Worm (Caenorhabditis elegans) whole organism, young adult: ENCODE data around the gene F33H1.4.

Experiments used
- B0019.2 ChIP-seq: fragments of 200-800 bp; sonication (Bioruptor generic); conservative IDR thresholded peaks from 2 replicates; pipeline ENCODE4 v1.3.6; 2022; ENCODE audit warnings: missing genetic modification reagents, missing genetic modification characterization, missing compliant biosample characterization
- B0035.1 ChIP-seq: sonication (generic microtip); optimal IDR thresholded peaks from 2 replicates; lab custom pipeline; 2016; ENCODE audit warnings: missing genetic modification characterization, mild to moderate bottlenecking, missing compliant biosample characterization, missing genotype, missing genetic modification reagents
- B0336.3 ChIP-seq: fragments of 200-800 bp; sonication (Bioruptor generic); IDR thresholded peaks from 2 replicates; pipeline ENCODE4 v1.3.6; 2022; ENCODE audit warnings: missing genetic modification characterization, missing compliant biosample characterization
- F10E7.11 ChIP-seq: sonication (generic microtip); optimal IDR thresholded peaks from 2 replicates; lab custom pipeline; 2017; ENCODE audit warnings: mild to moderate bottlenecking, missing genetic modification characterization, moderate library complexity, missing compliant biosample characterization
- ZK185.1 ChIP-seq: sonication (generic microtip); optimal IDR thresholded peaks from 2 replicates; lab custom pipeline; 2016; ENCODE audit warnings: mild to moderate bottlenecking, missing genetic modification characterization, missing compliant biosample characterization; ENCODE audit not compliant: poor library complexity, severe bottlenecking
- aptf-3 ChIP-seq: fragments of 200-800 bp; sonication (Bioruptor generic); IDR thresholded peaks from 2 replicates; pipeline ENCODE4 v1.3.6; 2022; ENCODE audit warnings: missing genetic modification characterization, missing compliant biosample characterization
- attf-5 ChIP-seq: fragments of 200-800 bp; sonication (Bioruptor generic); optimal IDR thresholded peaks from 2 replicates; lab custom pipeline; 2018; ENCODE audit warnings: mild to moderate bottlenecking, missing genetic modification characterization, missing compliant biosample characterization
- bed-2 ChIP-seq: fragments of 200-800 bp; sonication (Bioruptor generic); IDR thresholded peaks from 2 replicates; pipeline ENCODE4 v1.3.6; 2022; ENCODE audit warnings: missing genetic modification reagents, missing genetic modification characterization, missing compliant biosample characterization
- cebp-1 ChIP-seq, 2 experiments: fragments of 200-800 bp in 1 of 2; sonication (Bioruptor generic) in 1 of 2; sonication (generic microtip) in 1 of 2; IDR thresholded peaks in 1 of 2; optimal IDR thresholded peaks in 1 of 2; 2 replicates each; pipeline versions ENCODE4 v1.3.6 to Lab custom; 2017 to 2022; ENCODE audit warnings: missing compliant biosample characterization in 2 of 2, missing genetic modification characterization in 2 of 2, mild to moderate bottlenecking in 1 of 2, missing genetic modification reagents in 1 of 2, moderate library complexity in 1 of 2
- ceh-27 ChIP-seq: fragments of 200-800 bp; sonication (Bioruptor generic); optimal IDR thresholded peaks from 2 replicates; lab custom pipeline; 2018; ENCODE audit warnings: mild to moderate bottlenecking, missing genetic modification characterization, moderate library complexity, missing compliant biosample characterization
- chd-7 ChIP-seq: sonication (generic microtip); optimal IDR thresholded peaks from 2 replicates; lab custom pipeline; 2016; ENCODE audit warnings: mild to moderate bottlenecking, missing genetic modification characterization, moderate library complexity, missing compliant biosample characterization
- dpff-1 ChIP-seq: sonication (generic microtip); optimal IDR thresholded peaks from 2 replicates; lab custom pipeline; 2017; ENCODE audit warnings: mild to moderate bottlenecking, missing genetic modification characterization, missing compliant biosample characterization
- dpl-1 ChIP-seq: fragments of 150-350 bp; optimal IDR thresholded peaks from 2 replicates; lab custom pipeline; 2014; ENCODE audit warnings: missing biosample characterization, missing genetic modification reagents, missing genetic modification characterization
- efl-1 ChIP-seq: fragments of 150-350 bp; optimal IDR thresholded peaks from 2 replicates; lab custom pipeline; 2014; ENCODE audit warnings: missing biosample characterization, missing genetic modification reagents, missing genetic modification characterization
- egl-18 ChIP-seq: fragments of 200-800 bp; sonication (Bioruptor generic); IDR thresholded peaks from 2 replicates; pipeline ENCODE4 v1.3.6; 2022; ENCODE audit warnings: missing genetic modification reagents, missing genetic modification characterization, missing compliant biosample characterization
- ekl-4 ChIP-seq: fragments of 200-800 bp; sonication (Bioruptor generic); IDR thresholded peaks from 2 replicates; pipeline ENCODE4 v1.3.6; 2022; ENCODE audit warnings: missing genetic modification reagents, missing genetic modification characterization, missing compliant biosample characterization
- ets-4 ChIP-seq: fragments of 200-800 bp; sonication (Bioruptor generic); optimal IDR thresholded peaks from 2 replicates; lab custom pipeline; 2018; ENCODE audit warnings: mild to moderate bottlenecking, missing genetic modification characterization, missing compliant biosample characterization
- him-1 ChIP-seq: sonication (generic microtip); optimal IDR thresholded peaks from 2 replicates; lab custom pipeline; 2016; ENCODE audit warnings: missing genotype, missing genetic modification reagents, missing genetic modification characterization, missing compliant biosample characterization
- hlh-26 ChIP-seq: fragments of 200-800 bp; sonication (Bioruptor generic); conservative IDR thresholded peaks from 2 replicates; pipeline ENCODE4 v1.3.6; 2022; ENCODE audit warnings: missing genetic modification reagents, missing genetic modification characterization, missing compliant biosample characterization
- let-526 ChIP-seq: fragments of 200-800 bp; sonication (Bioruptor generic); IDR thresholded peaks from 2 replicates; pipeline ENCODE4 v1.3.6; 2022; ENCODE audit warnings: missing genetic modification reagents, missing genetic modification characterization, missing compliant biosample characterization
- lin-40 ChIP-seq: sonication (generic microtip); optimal IDR thresholded peaks from 2 replicates; lab custom pipeline; 2016; ENCODE audit warnings: missing genetic modification characterization, mild to moderate bottlenecking, missing compliant biosample characterization, missing genotype, missing genetic modification reagents
- lin-54 ChIP-seq: fragments of 200-800 bp; sonication (Bioruptor generic); optimal IDR thresholded peaks from 2 replicates; lab custom pipeline; 2018; ENCODE audit warnings: mild to moderate bottlenecking, missing genetic modification characterization, missing compliant biosample characterization
- lsy-27 ChIP-seq: sonication (generic microtip); optimal IDR thresholded peaks from 2 replicates; lab custom pipeline; 2017; ENCODE audit warnings: missing genetic modification characterization, mild to moderate bottlenecking, missing compliant biosample characterization, antibody characterized with exemption, missing genotype, borderline replicate concordance; ENCODE audit not compliant: insufficient read depth
- madf-10 ChIP-seq: sonication (generic microtip); optimal IDR thresholded peaks from 2 replicates; lab custom pipeline; 2016; ENCODE audit warnings: mild to moderate bottlenecking, missing genetic modification characterization, missing compliant biosample characterization
- madf-3 ChIP-seq: fragments of 200-800 bp; sonication (Bioruptor generic); IDR thresholded peaks from 2 replicates; pipeline ENCODE4 v1.3.6; 2022; ENCODE audit warnings: missing genetic modification reagents, missing genetic modification characterization, missing compliant biosample characterization
- madf-6 ChIP-seq: fragments of 200-800 bp; sonication (Bioruptor generic); IDR thresholded peaks from 2 replicates; pipeline ENCODE4 v1.3.6; 2022; ENCODE audit warnings: missing genetic modification reagents, missing genetic modification characterization, missing compliant biosample characterization
- madf-8 ChIP-seq: fragments of 200-800 bp; sonication (Bioruptor generic); conservative IDR thresholded peaks from 2 replicates; pipeline ENCODE4 v1.3.6; 2022; ENCODE audit warnings: missing genetic modification reagents, missing genetic modification characterization, missing compliant biosample characterization
- mxl-1 ChIP-seq: sonication (generic microtip); optimal IDR thresholded peaks from 2 replicates; lab custom pipeline; 2016; ENCODE audit warnings: missing genetic modification characterization, missing compliant biosample characterization
- nhr-80 ChIP-seq: sonication (generic microtip); optimal IDR thresholded peaks from 2 replicates; lab custom pipeline; 2016; ENCODE audit warnings: missing genetic modification characterization, missing compliant biosample characterization
- repo-1 ChIP-seq: sonication (generic microtip); optimal IDR thresholded peaks from 2 replicates; lab custom pipeline; 2017; ENCODE audit warnings: mild to moderate bottlenecking, missing genetic modification characterization, missing compliant biosample characterization
- sea-2 ChIP-seq: fragments of 200-800 bp; sonication (Bioruptor generic); IDR thresholded peaks from 2 replicates; pipeline ENCODE4 v1.3.6; 2022; ENCODE audit warnings: missing genetic modification characterization, missing compliant biosample characterization
- snpc-1.1 ChIP-seq: sonication (generic microtip); optimal IDR thresholded peaks from 2 replicates; lab custom pipeline; 2017; ENCODE audit warnings: missing genetic modification characterization, mild to moderate bottlenecking, missing compliant biosample characterization, antibody characterized with exemption, moderate library complexity, missing genotype, missing genetic modification reagents; ENCODE audit not compliant: insufficient read depth
- tbp1 ChIP-seq: fragments of 200-800 bp; sonication (Bioruptor generic); optimal IDR thresholded peaks from 2 replicates; lab custom pipeline; 2018; ENCODE audit warnings: mild to moderate bottlenecking, missing genetic modification characterization, missing compliant biosample characterization
- tbx-9 ChIP-seq: sonication (generic microtip); optimal IDR thresholded peaks from 2 replicates; lab custom pipeline; 2016; ENCODE audit warnings: borderline replicate concordance, missing genetic modification characterization, inconsistent platforms, missing compliant biosample characterization
- unc-130 ChIP-seq: sonication (generic microtip); optimal IDR thresholded peaks from 2 replicates; lab custom pipeline; 2016; ENCODE audit warnings: missing genetic modification reagents, missing genetic modification characterization, missing compliant biosample characterization
- zim-3 ChIP-seq: sonication (generic microtip); optimal IDR thresholded peaks from 2 replicates; lab custom pipeline; 2017; ENCODE audit warnings: mild to moderate bottlenecking, missing genetic modification characterization, moderate library complexity, missing compliant biosample characterization
- ztf-22 ChIP-seq: fragments of 200-800 bp; sonication (Bioruptor generic); optimal IDR thresholded peaks from 2 replicates; lab custom pipeline; 2018; ENCODE audit warnings: mild to moderate bottlenecking, missing genetic modification characterization, moderate library complexity, missing compliant biosample characterization
- ztf-26 ChIP-seq: sonication (generic microtip); optimal IDR thresholded peaks from 2 replicates; lab custom pipeline; 2017; ENCODE audit warnings: missing genetic modification characterization, missing compliant biosample characterization
- ztf-28 ChIP-seq: fragments of 200-800 bp; sonication (Bioruptor generic); IDR thresholded peaks from 2 replicates; pipeline ENCODE4 v1.3.6; 2022; ENCODE audit warnings: missing genetic modification reagents, missing genetic modification characterization, missing compliant biosample characterization
- ztf-3 ChIP-seq: fragments of 200-800 bp; sonication (Bioruptor generic); optimal IDR thresholded peaks from 2 replicates; lab custom pipeline; 2018; ENCODE audit warnings: mild to moderate bottlenecking, missing genetic modification characterization, missing compliant biosample characterization

The F33H1.4 gene

ce11 chrII:10200759-10201158 is 26.3 kb downstream of the F33H1.4 start, which contains the start of gene arv-1 (continued):
- TF ChIP-seq tbp1 (GFP tag; lab: Kevin White, UChicago) (no peak), lin-40 (tag; lab: Kevin White, UChicago) (no peak), sea-2 (GFP tag; lab: Robert Waterston, UW) (no peak), ceh-27 (GFP tag; lab: Kevin White, UChicago) (peak; percentile 49), egl-18 (GFP tag; lab: Robert Waterston, UW) (no peak), cebp-1 (GFP tag; IDR thresholded peaks at IDR 0.05; lab: Robert Waterston, UW) (no peak), cebp-1 (tag; optimal IDR thresholded peaks at IDR 0.05; lab: Kevin White, UChicago) (no peak), B0035.1 (no peak), ztf-22 (GFP tag; lab: Kevin White, UChicago) (no peak), tbx-9 (tag; lab: Kevin White, UChicago) (no peak), lin-54 (GFP tag; lab: Kevin White, UChicago) (no peak), him-1 (tag; lab: Kevin White, UChicago) (peak; percentile 11), ztf-28 (GFP tag; lab: Robert Waterston, UW) (no peak), aptf-3 (no peak), snpc-1.1 (tag; lab: Kevin White, UChicago) (no peak), hlh-26 (GFP tag; lab: Robert Waterston, UW) (no peak), dpl-1 (GFP tag; lab: Kevin White, UChicago) (no peak), madf-3 (no peak), bed-2 (GFP tag; lab: Robert Waterston, UW) (no peak), ztf-26 (tag; lab: Kevin White, UChicago) (no peak), ztf-3 (GFP tag; lab: Kevin White, UChicago) (no peak), mxl-1 (tag; lab: Kevin White, UChicago) (no peak), attf-5 (GFP tag; lab: Kevin White, UChicago) (peak; percentile 13), F10E7.11 (tag; lab: Kevin White, UChicago) (no peak), lsy-27 (tag; lab: Kevin White, UChicago) (no peak), madf-8 (no peak), nhr-80 (tag; lab: Kevin White, UChicago) (peak; percentile 12), chd-7 (no peak), zim-3 (no peak), B0019.2 (GFP tag; lab: Robert Waterston, UW) (peak; percentile 63; the same call in 1 of the 2 replicates), efl-1 (GFP tag; lab: Kevin White, UChicago) (no peak), B0336.3 (GFP tag; lab: Robert Waterston, UW) (no peak), ets-4 (GFP tag; lab: Kevin White, UChicago) (no peak), unc-130 (GFP tag; lab: Kevin White, UChicago) (peak; percentile 1), ekl-4 (GFP tag; lab: Robert Waterston, UW) (no peak), repo-1 (no peak), let-526 (GFP tag; lab: Robert Waterston, UW) (no peak), dpff-1 (tag; lab: Kevin White, UChicago) (no peak), ZK185.1 (tag; lab: Kevin White, UChicago) (peak; percentile 51), madf-6 (GFP tag; lab: Robert Waterston, UW) (no peak; the same call in 1 of the 2 replicates), madf-10 (no peak)
